Worm (Caenorhabditis elegans) whole organism, L4 larva: ENCODE data around the gene srm-4.
A peak's percentile ranks its signal among the peaks of the same experiment; 100 is the strongest.

ENCODE experiments used
- F44E2.7 ChIP-seq: fragments of 200-800 bp; sonication (Bioruptor generic); IDR thresholded peaks from 2 replicates; pipeline ENCODE4 v2.1.2; 2022; ENCODE audit warnings: missing genetic modification characterization, missing compliant biosample characterization
- T20F7.1 ChIP-seq: fragments of 200-800 bp; sonication (Bioruptor generic); optimal IDR thresholded peaks from 2 replicates; lab custom pipeline; 2018; ENCODE audit warnings: mild to moderate bottlenecking, missing genetic modification characterization, missing compliant biosample characterization
- T26A8.4 ChIP-seq: fragments of 200-800 bp; sonication (Bioruptor generic); IDR thresholded peaks from 2 replicates; pipeline ENCODE4 v1.3.6; 2022; ENCODE audit warnings: missing genetic modification characterization, missing compliant biosample characterization
- Y48G9A.11 ChIP-seq: fragments of 200-800 bp; sonication (Bioruptor generic); IDR thresholded peaks from 2 replicates; pipeline ENCODE4 v1.3.6; 2022; ENCODE audit warnings: missing genetic modification reagents, missing genetic modification characterization, missing compliant biosample characterization
- Y75B8A.6 ChIP-seq: fragments of 200-800 bp; sonication (Bioruptor generic); IDR thresholded peaks from 2 replicates; pipeline ENCODE4 v1.3.6; 2022; ENCODE audit warnings: missing genetic modification reagents, missing genetic modification characterization, missing compliant biosample characterization
- ZK546.5 ChIP-seq, 2 experiments: sonication (generic microtip); optimal IDR thresholded peaks; 2 replicates each; lab custom pipeline; 2017; ENCODE audit warnings: missing biosample characterization in 2 of 2, missing genetic modification characterization in 2 of 2
- aha-1 ChIP-seq: fragments of 150-350 bp; peaks from one replicate; lab custom pipeline; 2014; ENCODE audit warnings: missing biosample characterization, missing genetic modification characterization
- attf-4 ChIP-seq: sonication (generic microtip); optimal IDR thresholded peaks from 3 replicates; lab custom pipeline; 2017; ENCODE audit warnings: missing biosample characterization, missing genetic modification characterization
- ceh-20 ChIP-seq: fragments of 200-800 bp; sonication (Bioruptor generic); IDR thresholded peaks from 2 replicates; pipeline ENCODE4 v1.3.6; 2022; ENCODE audit warnings: missing genetic modification reagents, missing genetic modification characterization, missing compliant biosample characterization
- ceh-28 ChIP-seq: fragments of 150-350 bp; optimal IDR thresholded peaks from 2 replicates; lab custom pipeline; 2014; ENCODE audit warnings: missing biosample characterization, missing genetic modification reagents, missing genetic modification characterization
- ceh-62 ChIP-seq: sonication (generic microtip); optimal IDR thresholded peaks from 2 replicates; lab custom pipeline; 2017; ENCODE audit warnings: missing biosample characterization, missing genetic modification characterization
- ces-1 ChIP-seq: fragments of 150-350 bp; sonication (generic microtip); optimal IDR thresholded peaks from 4 replicates; lab custom pipeline; 2014; ENCODE audit warnings: missing biosample characterization, missing genetic modification reagents, missing genetic modification characterization
- cey-2 ChIP-seq: sonication (generic microtip); optimal IDR thresholded peaks from 3 replicates; lab custom pipeline; 2017; ENCODE audit warnings: missing genetic modification characterization, mild to moderate bottlenecking, missing compliant biosample characterization, antibody characterized with exemption, borderline replicate concordance; ENCODE audit not compliant: insufficient read depth
- daf-12 ChIP-seq: fragments of 150-350 bp; optimal IDR thresholded peaks from 2 replicates; lab custom pipeline; 2014; ENCODE audit warnings: missing biosample characterization, missing genetic modification reagents, missing genetic modification characterization
- daf-16 ChIP-seq, 3 experiments: sonication (generic microtip); optimal IDR thresholded peaks; 2 replicates each; lab custom pipeline; 2016 to 2017; ENCODE audit warnings: missing genetic modification characterization in 3 of 3, missing genetic modification reagents in 3 of 3, mild to moderate bottlenecking in 2 of 3, missing compliant biosample characterization in 2 of 3, missing biosample characterization in 1 of 3, moderate library complexity in 1 of 3
- dmd-9 ChIP-seq: fragments of 200-800 bp; sonication (Bioruptor generic); IDR thresholded peaks from 2 replicates; pipeline ENCODE4 v1.3.6; 2022; ENCODE audit warnings: missing genetic modification reagents, missing genetic modification characterization, missing compliant biosample characterization
- dpl-1 ChIP-seq: fragments of 150-350 bp; optimal IDR thresholded peaks from 2 replicates; lab custom pipeline; 2014; ENCODE audit warnings: missing biosample characterization, missing genetic modification reagents, missing genetic modification characterization
- egl-27 ChIP-seq: sonication (generic microtip); optimal IDR thresholded peaks from 3 replicates; lab custom pipeline; 2017; ENCODE audit warnings: missing biosample characterization, missing genetic modification reagents, missing genetic modification characterization
- hlh-11 ChIP-seq: fragments of 200-800 bp; sonication (Bioruptor generic); optimal IDR thresholded peaks from 2 replicates; lab custom pipeline; 2018; ENCODE audit warnings: mild to moderate bottlenecking, missing genetic modification characterization, missing compliant biosample characterization
- hlh-30 ChIP-seq: sonication (generic microtip); optimal IDR thresholded peaks from 2 replicates; lab custom pipeline; 2017; ENCODE audit warnings: antibody characterized with exemption, mild to moderate bottlenecking, missing genetic modification characterization, missing compliant biosample characterization; ENCODE audit not compliant: insufficient read depth
- hmg-1.1 ChIP-seq: fragments of 200-800 bp; sonication (Bioruptor generic); IDR thresholded peaks from 2 replicates; pipeline ENCODE4 v1.3.6; 2022; ENCODE audit warnings: missing genetic modification reagents, missing genetic modification characterization, missing compliant biosample characterization
- lim-7 ChIP-seq: fragments of 200-800 bp; sonication (Bioruptor generic); IDR thresholded peaks from 2 replicates; pipeline ENCODE4 v1.3.6; 2022; ENCODE audit warnings: missing genetic modification characterization, missing compliant biosample characterization
- lin-1 ChIP-seq: fragments of 200-800 bp; sonication (Bioruptor generic); IDR thresholded peaks from 2 replicates; pipeline ENCODE4 v1.3.6; 2022; ENCODE audit warnings: missing genetic modification reagents, missing genetic modification characterization, missing compliant biosample characterization
- lin-13 ChIP-seq: fragments of 150-350 bp; optimal IDR thresholded peaks from 2 replicates; lab custom pipeline; 2014; ENCODE audit warnings: missing biosample characterization, missing genetic modification reagents, missing genetic modification characterization
- lin-15B ChIP-seq: fragments of 150-350 bp; sonication (generic microtip); optimal IDR thresholded peaks from 3 replicates; lab custom pipeline; 2014; ENCODE audit warnings: missing biosample characterization, missing genetic modification characterization
- lin-29 ChIP-seq: fragments of 200-800 bp; sonication (Bioruptor generic); IDR thresholded peaks from 2 replicates; pipeline ENCODE4 v1.3.6; 2022; ENCODE audit warnings: missing genetic modification reagents, missing genetic modification characterization, missing compliant biosample characterization
- mdl-1 ChIP-seq, 2 experiments: fragments of 150-350 bp in 1 of 2; sonication (generic microtip) in 1 of 2; optimal IDR thresholded peaks; 2 replicates each; lab custom pipeline; 2014 to 2017; ENCODE audit warnings: missing biosample characterization in 2 of 2, missing genetic modification characterization in 2 of 2
- mdt-29 ChIP-seq: fragments of 200-800 bp; sonication (Bioruptor generic); IDR thresholded peaks from 2 replicates; pipeline ENCODE4 v1.3.6; 2022; ENCODE audit warnings: missing genetic modification reagents, missing genetic modification characterization, missing compliant biosample characterization
- mes-2 ChIP-seq: sonication (generic microtip); optimal IDR thresholded peaks from 2 replicates; lab custom pipeline; 2016; ENCODE audit warnings: missing genotype, mild to moderate bottlenecking, missing genetic modification characterization, missing compliant biosample characterization; ENCODE audit not compliant: poor library complexity, severe bottlenecking
- nhr-102 ChIP-seq: sonication (generic microtip); optimal IDR thresholded peaks from 2 replicates; lab custom pipeline; 2016; ENCODE audit warnings: mild to moderate bottlenecking, missing genetic modification characterization, moderate library complexity, missing compliant biosample characterization
- nhr-111 ChIP-seq: fragments of 200-800 bp; sonication (Bioruptor generic); optimal IDR thresholded peaks from 2 replicates; lab custom pipeline; 2018; ENCODE audit warnings: mild to moderate bottlenecking, missing genetic modification characterization, missing compliant biosample characterization
- nhr-237 ChIP-seq: sonication (generic microtip); optimal IDR thresholded peaks from 2 replicates; lab custom pipeline; 2017; ENCODE audit warnings: missing biosample characterization, missing genetic modification characterization
- nhr-25 ChIP-seq: sonication (generic microtip); optimal IDR thresholded peaks from 2 replicates; lab custom pipeline; 2017; ENCODE audit warnings: missing genetic modification characterization, mild to moderate bottlenecking, missing compliant biosample characterization, antibody characterized with exemption, moderate library complexity, borderline replicate concordance; ENCODE audit not compliant: insufficient read depth
- nhr-28 ChIP-seq: fragments of 150-350 bp; optimal IDR thresholded peaks from 2 replicates; lab custom pipeline; 2014; ENCODE audit warnings: missing biosample characterization, missing genetic modification characterization
- nhr-41 ChIP-seq: fragments of 200-800 bp; sonication (Bioruptor generic); IDR thresholded peaks from 2 replicates; pipeline ENCODE4 v1.3.6; 2022; ENCODE audit warnings: missing genetic modification reagents, missing genetic modification characterization, missing compliant biosample characterization
- nhr-48 ChIP-seq: sonication (generic microtip); optimal IDR thresholded peaks from 2 replicates; lab custom pipeline; 2016; ENCODE audit warnings: mild to moderate bottlenecking, missing genetic modification characterization, missing compliant biosample characterization
- nhr-6 ChIP-seq: fragments of 150-350 bp; optimal IDR thresholded peaks from 2 replicates; lab custom pipeline; 2014; ENCODE audit warnings: missing biosample characterization, missing genetic modification characterization
- nhr-77 ChIP-seq: fragments of 150-350 bp; optimal IDR thresholded peaks from 2 replicates; lab custom pipeline; 2014; ENCODE audit warnings: missing biosample characterization, missing genetic modification characterization
- pqm-1 ChIP-seq: sonication (generic microtip); optimal IDR thresholded peaks from 2 replicates; lab custom pipeline; 2017; ENCODE audit warnings: missing biosample characterization, missing genetic modification characterization
- snpc-1.2 ChIP-seq: fragments of 200-800 bp; sonication (Bioruptor generic); IDR thresholded peaks from 2 replicates; pipeline ENCODE4 v1.3.6; 2022; ENCODE audit warnings: missing genetic modification reagents, missing genetic modification characterization, missing compliant biosample characterization
- spr-1 ChIP-seq: sonication (generic microtip); optimal IDR thresholded peaks from 2 replicates; lab custom pipeline; 2016; ENCODE audit warnings: mild to moderate bottlenecking, missing genetic modification characterization, missing compliant biosample characterization
- tra-1 ChIP-seq: fragments of 200-800 bp; sonication (Bioruptor generic); IDR thresholded peaks from 2 replicates; pipeline ENCODE4 v1.3.6; 2022; ENCODE audit warnings: missing genetic modification reagents, missing genetic modification characterization, missing compliant biosample characterization
- unc-62 ChIP-seq, 3 experiments: fragments of 150-350 bp in 1 of 3; sonication (generic microtip); optimal IDR thresholded peaks in 2 of 3; peaks in 1 of 3; 1 replicate in 1 of 3; 2 replicates in 2 of 3; lab custom pipeline; 2014 to 2017; ENCODE audit warnings: missing biosample characterization in 3 of 3, missing genetic modification characterization in 3 of 3, missing genetic modification reagents in 3 of 3, missing genotype in 1 of 3
- zfp-2 ChIP-seq: sonication (generic microtip); optimal IDR thresholded peaks from 2 replicates; lab custom pipeline; 2016; ENCODE audit warnings: mild to moderate bottlenecking, missing genetic modification characterization, missing compliant biosample characterization
- zfp-3 ChIP-seq: fragments of 200-800 bp; sonication (Bioruptor generic); conservative IDR thresholded peaks from 2 replicates; pipeline ENCODE4 v1.3.6; 2022; ENCODE audit warnings: missing genetic modification reagents, missing genetic modification characterization, missing compliant biosample characterization
- zip-2 ChIP-seq: fragments of 150-350 bp; optimal IDR thresholded peaks from 2 replicates; lab custom pipeline; 2014; ENCODE audit warnings: missing biosample characterization, missing genetic modification characterization

Gene srm-4

ce11 chrV:14366487-14366962 lies 33.3 kb downstream of the srm-4 start (continued):
- TF ChIP-seq mdt-29 (GFP tag; lab: Robert Waterston, UW) (no peak), T26A8.4 (GFP tag; lab: Robert Waterston, UW) (0 out of 2 replicates have a peak, but pooled peaks have one; percentile 66), ces-1 (peak; percentile 22), nhr-111 (GFP tag; lab: Kevin White, UChicago) (no peak), cey-2 (tag; lab: Kevin White, UChicago) (no peak)

ce11 chrV:14368272-14369052 lies 35.2 kb downstream of the srm-4 start:
- TF ChIP-seq hlh-30 (tag; lab: Kevin White, UChicago) = peak; percentile 62
- no peak for TF ChIP-seq T20F7.1 (GFP tag; lab: Kevin White, UChicago)
- TF ChIP-seq nhr-6 (tag; lab: Kevin White, UChicago) = peak; percentile 76
- TF ChIP-seq lin-1 (GFP tag; lab: Robert Waterston, UW) = 0 out of 2 replicates have a peak, but pooled peaks have one; percentile 10
- peak in 1 of 2 experiments; percentile 93 for TF ChIP-seq unc-62 (GFP tag; optimal IDR thresholded peaks at IDR 0.05 in 1 of 2; lab: Kevin White, UChicago)
- TF ChIP-seq unc-62 (tag; optimal IDR thresholded peaks at IDR 0.05; lab: Kevin White, UChicago) = no peak
- TF ChIP-seq lin-29 = 0 out of 2 replicates have a peak, but pooled peaks have one; percentile 18
- TF ChIP-seq zip-2 (tag; lab: Kevin White, UChicago) = no peak
- 0 out of 2 replicates have a peak, but pooled peaks have one; percentile 46 for TF ChIP-seq tra-1 (GFP tag; lab: Robert Waterston, UW)
- TF ChIP-seq zfp-3 (GFP tag; lab: Robert Waterston, UW) = no peak
- TF ChIP-seq ceh-20 = peak; percentile 55
- peak; percentile 95 for TF ChIP-seq pqm-1 (tag; lab: Kevin White, UChicago)
- TF ChIP-seq daf-16 (GFP tag; optimal IDR thresholded peaks at IDR 0.05; lab: Kevin White, UChicago) = no peak
- peak; percentile 65 for TF ChIP-seq daf-16 (tag; optimal IDR thresholded peaks at IDR 0.05; lab: Kevin White, UChicago)
- TF ChIP-seq Y75B8A.6 = no peak
- TF ChIP-seq nhr-48 (tag; lab: Kevin White, UChicago) = peak; percentile 80
- peak; percentile 90 for TF ChIP-seq nhr-25 (tag; lab: Kevin White, UChicago)
- TF ChIP-seq dpl-1 = peak; percentile 6
- no peak for TF ChIP-seq ZK546.5 (tag; optimal IDR thresholded peaks at IDR 0.05; lab: Kevin White, UChicago)
- TF ChIP-seq Y48G9A.11 (GFP tag; lab: Robert Waterston, UW) = no peak
- TF ChIP-seq lim-7 (GFP tag; lab: Robert Waterston, UW) = no peak
- peak; percentile 95 for TF ChIP-seq aha-1 (tag; lab: Kevin White, UChicago)
- TF ChIP-seq ceh-28 (tag; lab: Kevin White, UChicago) = no peak
- TF ChIP-seq egl-27 (tag; lab: Kevin White, UChicago) = no peak
- no peak for TF ChIP-seq snpc-1.2 (GFP tag; lab: Robert Waterston, UW)
- TF ChIP-seq lin-13 (GFP tag; lab: Kevin White, UChicago) = no peak
- no peak for TF ChIP-seq F44E2.7 (GFP tag; lab: Robert Waterston, UW)
- peak; percentile 65 for TF ChIP-seq mes-2 (tag; lab: Kevin White, UChicago)
- peak; percentile 88 for TF ChIP-seq nhr-28
- no peak for TF ChIP-seq dmd-9 (GFP tag; lab: Robert Waterston, UW)
- TF ChIP-seq nhr-41 (GFP tag; lab: Robert Waterston, UW) = no peak
- TF ChIP-seq nhr-77 (tag; lab: Kevin White, UChicago) = no peak
- no peak for TF ChIP-seq lin-15B (tag; lab: Kevin White, UChicago)
- TF ChIP-seq nhr-102 (tag; lab: Kevin White, UChicago) = no peak
- TF ChIP-seq hmg-1.1 (GFP tag; lab: Robert Waterston, UW) = peak; percentile 84
- no peak for TF ChIP-seq spr-1
- TF ChIP-seq daf-12 (tag; lab: Kevin White, UChicago) = peak; percentile 20
- peak; percentile 64 to 93 for TF ChIP-seq mdl-1 (tag; optimal IDR thresholded peaks at IDR 0.05; lab: Kevin White, UChicago)
- TF ChIP-seq nhr-237 = no peak
- TF ChIP-seq nhr-111 (GFP tag; lab: Kevin White, UChicago) = no peak
- no peak for TF ChIP-seq ceh-62 (tag; lab: Kevin White, UChicago)
- no peak for TF ChIP-seq zfp-2 (tag; lab: Kevin White, UChicago)
- no peak for TF ChIP-seq attf-4
- peak; percentile 90 for TF ChIP-seq hlh-11 (tag; lab: Kevin White, UChicago)
